Worm (Caenorhabditis elegans): ENCODE data around the gene haf-2.

DNA sequence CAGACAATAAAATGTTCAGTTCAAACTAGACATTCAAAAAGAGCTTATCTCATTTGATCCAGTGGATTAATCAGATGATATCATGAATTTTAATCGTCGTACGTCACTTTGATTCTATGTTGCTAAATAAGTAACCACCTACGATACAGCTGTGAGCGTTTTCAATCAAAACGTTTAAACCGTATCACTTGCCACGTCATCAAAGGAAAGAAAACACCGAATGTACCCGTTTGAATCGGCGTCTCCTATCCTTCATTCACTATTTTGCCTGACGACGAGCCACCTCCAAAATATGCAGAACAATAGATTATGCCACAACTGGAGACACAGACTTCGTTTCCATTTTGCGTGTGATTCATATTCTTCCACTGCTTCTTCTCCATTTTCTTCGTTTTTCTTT, 10.4 kb downstream of the haf-2 start:
- TF ChIP-seq jun-1 (tag; optimal IDR thresholded peaks at IDR 0.05) = no peak
- TF ChIP-seq unc-62 (GFP tag; optimal IDR thresholded peaks at IDR 0.05) = no peak
- TF ChIP-seq elt-2 (tag; optimal IDR thresholded peaks at IDR 0.05) = no peak
- no peak for TF ChIP-seq nhr-25 (tag; optimal IDR thresholded peaks at IDR 0.05)
- TF ChIP-seq pha-4 (tag; optimal IDR thresholded peaks at IDR 0.05) = no peak
- no peak for TF ChIP-seq mdl-1 (tag; optimal IDR thresholded peaks at IDR 0.05)
- no peak for TF ChIP-seq fkh-10 (GFP tag; optimal IDR thresholded peaks at IDR 0.05)
- no peak for TF ChIP-seq nhr-28 (tag; optimal IDR thresholded peaks at IDR 0.05)
- no peak for TF ChIP-seq ztf-4 (tag; optimal IDR thresholded peaks at IDR 0.05)
- TF ChIP-seq nhr-11 (tag; optimal IDR thresholded peaks at IDR 0.05) = no peak
- TF ChIP-seq nhr-237 (tag; optimal IDR thresholded peaks at IDR 0.05) = no peak
